Worm (Caenorhabditis elegans): Measurements from ENCODE around the gene M151.7.

DNA sequence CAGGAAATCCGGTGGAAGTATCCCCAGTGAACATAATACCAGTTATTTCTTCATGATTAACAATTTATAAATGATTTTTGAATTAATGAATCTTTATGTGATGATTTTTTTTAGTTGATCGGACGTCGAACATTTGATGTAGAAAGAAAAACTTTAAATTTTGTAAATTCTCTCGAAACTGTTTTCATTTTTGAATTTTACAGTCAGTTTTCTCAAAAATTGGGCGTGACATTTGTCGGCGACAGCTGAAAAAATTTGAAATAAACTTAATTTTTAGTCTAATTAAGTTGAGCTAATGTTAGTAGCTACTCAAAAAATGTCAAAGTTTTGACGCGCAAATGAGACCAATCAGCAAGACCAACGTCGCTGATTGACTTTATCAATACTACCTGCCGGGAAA lies 38.7 kb upstream of the M151.7 start, which contains the start of gene srh-60:
- no peak for TF ChIP-seq hmg-4 (GFP tag; optimal IDR thresholded peaks at IDR 0.05)
- TF ChIP-seq ets-7 (tag; optimal IDR thresholded peaks at IDR 0.05): no peak
- no peak for TF ChIP-seq scrt-1 (GFP tag; IDR thresholded peaks at IDR 0.05)
- TF ChIP-seq tbx-37 (GFP tag; conservative IDR thresholded peaks at IDR 0.05): no peak
